Worm (Caenorhabditis elegans): ENCODE data around the gene srj-5.
A peak's percentile ranks its signal among the peaks of the same experiment; 100 is the strongest.

srj-5 gene

DNA sequence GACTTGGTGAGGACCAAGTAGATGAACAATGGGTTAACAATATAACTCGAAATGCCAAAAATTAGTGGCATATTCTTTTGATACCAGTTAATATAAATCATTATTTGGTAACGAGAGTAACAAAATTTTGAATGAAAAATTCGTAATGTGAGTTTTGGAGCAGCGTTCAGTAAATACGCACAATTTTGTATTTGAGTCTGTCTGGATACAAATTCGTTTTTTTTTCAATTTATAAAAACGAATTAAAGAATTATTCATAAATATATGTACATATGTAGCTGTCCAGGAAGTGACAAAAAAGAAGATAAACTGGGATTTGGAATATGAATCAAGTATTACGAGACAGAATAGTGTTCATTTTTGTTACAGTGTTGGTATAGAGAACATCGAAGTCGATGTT, at the start of gene srj-5:
Gene srj-5, minus strand, starts transcription at position 101 of the 400 bp plus-strand sequence.
- TF ChIP-seq nhr-28 (tag; optimal IDR thresholded peaks at IDR 0.05) (no peak), lsy-2 (tag; optimal IDR thresholded peaks at IDR 0.05) (no peak), lin-32 (GFP tag; optimal IDR thresholded peaks at IDR 0.05) (no peak), mep-1 (tag; optimal IDR thresholded peaks at IDR 0.05) (no peak), ham-2 (GFP tag; optimal IDR thresholded peaks at IDR 0.05) (no peak), unc-62 (GFP tag; optimal IDR thresholded peaks at IDR 0.05) (no peak), sem-2 (GFP tag; optimal IDR thresholded peaks at IDR 0.05) (no peak), drap-1 (GFP tag; optimal IDR thresholded peaks at IDR 0.05) (no peak), ceh-39 (tag; optimal IDR thresholded peaks at IDR 0.05) (no peak), mab-5 (tag; optimal IDR thresholded peaks at IDR 0.05) (no peak), nhr-237 (tag; optimal IDR thresholded peaks at IDR 0.05) (no peak), unc-120 (tag; optimal IDR thresholded peaks at IDR 0.05; ENCODE audit: poor library complexity, severe bottlenecking) (no peak), zip-8 (tag; optimal IDR thresholded peaks at IDR 0.05) (no peak), bed-3 (GFP tag; optimal IDR thresholded peaks at IDR 0.05) (no peak), M03D4.4 (tag; optimal IDR thresholded peaks at IDR 0.05) (no peak), ceh-43 (GFP tag; optimal IDR thresholded peaks at IDR 0.05) (no peak), ztf-11 (tag; optimal IDR thresholded peaks at IDR 0.05) (no peak)

DNA sequence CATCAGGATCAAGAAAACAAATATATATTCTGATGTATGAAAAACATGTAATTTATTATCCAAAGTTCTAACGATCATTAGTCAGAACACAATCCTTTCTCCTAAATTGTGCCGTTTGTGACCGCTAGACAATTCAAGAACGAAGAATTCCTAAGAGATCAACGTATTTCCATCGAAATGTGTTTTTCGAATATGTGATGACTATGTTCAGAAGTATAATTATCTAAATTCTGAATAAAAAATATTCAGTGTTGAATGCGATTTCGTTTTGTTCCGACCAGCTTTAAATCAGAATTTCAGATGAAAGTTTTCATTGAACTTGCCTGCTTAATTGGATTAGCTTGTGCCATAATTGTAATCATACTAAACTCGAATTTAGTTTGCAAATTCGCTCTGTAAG, 49.4 kb upstream of the srj-5 start, which contains the start of gene srbc-37:
Gene srbc-37, plus strand, starts transcription at position 301 of the 400 bp plus-strand sequence.
- no peak for TF ChIP-seq mab-5 (tag; optimal IDR thresholded peaks at IDR 0.05)
- no peak for TF ChIP-seq M03D4.4 (tag; optimal IDR thresholded peaks at IDR 0.05)
- TF ChIP-seq ceh-39 (tag; optimal IDR thresholded peaks at IDR 0.05): no peak
- no peak for TF ChIP-seq unc-39 (tag; optimal IDR thresholded peaks at IDR 0.05)
- TF ChIP-seq nhr-237 (tag; optimal IDR thresholded peaks at IDR 0.05): no peak
- no peak for TF ChIP-seq snpc-4 (tag; optimal IDR thresholded peaks at IDR 0.05)
- no peak for TF ChIP-seq unc-120 (tag; optimal IDR thresholded peaks at IDR 0.05; ENCODE audit: poor library complexity, severe bottlenecking)
- no peak for TF ChIP-seq flh-1 (GFP tag; optimal IDR thresholded peaks at IDR 0.05)
- TF ChIP-seq mep-1 (tag; optimal IDR thresholded peaks at IDR 0.05): no peak
- no peak for TF ChIP-seq lin-13 (tag; optimal IDR thresholded peaks at IDR 0.05)
- TF ChIP-seq ceh-43 (GFP tag; optimal IDR thresholded peaks at IDR 0.05): no peak
- TF ChIP-seq sem-2 (GFP tag; optimal IDR thresholded peaks at IDR 0.05): no peak
- no peak for TF ChIP-seq tbx-8 (GFP tag; optimal IDR thresholded peaks at IDR 0.05)
- TF ChIP-seq bed-3 (GFP tag; optimal IDR thresholded peaks at IDR 0.05): no peak
- no peak for TF ChIP-seq nhr-76 (tag; optimal IDR thresholded peaks at IDR 0.05)

DNA sequence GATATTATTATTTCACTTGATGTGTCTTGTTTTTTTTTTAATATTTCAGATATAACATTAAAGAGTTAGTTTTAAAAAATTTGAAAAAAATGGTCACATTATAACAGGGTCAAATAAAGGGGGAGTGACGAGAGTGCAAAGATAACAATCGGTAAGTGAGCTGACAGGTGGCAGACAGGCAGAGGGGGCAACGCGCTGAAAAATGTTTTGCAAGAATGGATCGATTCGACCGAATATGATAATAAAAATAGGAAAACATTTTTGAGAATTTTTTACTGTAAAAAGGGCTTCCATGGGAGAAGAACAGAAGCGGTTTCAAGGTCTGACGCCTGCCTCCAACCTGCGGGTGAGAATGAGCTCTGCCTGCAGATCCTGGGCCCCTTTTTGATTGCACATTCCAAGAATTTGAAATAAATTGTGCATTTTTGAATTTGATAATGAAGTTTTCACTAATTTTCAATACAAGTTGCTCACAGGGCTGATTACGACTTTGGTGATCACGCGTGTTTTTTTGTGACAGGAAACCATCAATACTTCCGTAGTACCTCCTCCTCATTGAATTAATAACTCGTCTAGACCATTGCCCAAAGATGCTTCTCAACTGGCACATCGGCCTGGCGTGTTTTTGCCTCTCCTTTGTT, 46.8 kb upstream of the srj-5 start, which contains the start of the genes ugt-29 and srx-5:
Gene ugt-29, minus strand, starts transcription at position 101 of the 641 bp plus-strand sequence.
Gene srx-5, plus strand, starts transcription at position 591 of the 641 bp plus-strand sequence.
- TF ChIP-seq unc-39 (tag; optimal IDR thresholded peaks at IDR 0.05) (no peak), flh-1 (GFP tag; optimal IDR thresholded peaks at IDR 0.05) (no peak), drap-1 (GFP tag; optimal IDR thresholded peaks at IDR 0.05) (no peak), ham-2 (GFP tag; optimal IDR thresholded peaks at IDR 0.05) (no peak), sptf-1 (tag; optimal IDR thresholded peaks at IDR 0.05) (no peak), ceh-43 (GFP tag; optimal IDR thresholded peaks at IDR 0.05) (no peak), elt-3 (tag; optimal IDR thresholded peaks at IDR 0.05) (no peak), M03D4.4 (tag; optimal IDR thresholded peaks at IDR 0.05) (no peak), mab-5 (tag; optimal IDR thresholded peaks at IDR 0.05) (no peak), lin-13 (tag; optimal IDR thresholded peaks at IDR 0.05) (no peak), mls-2 (tag; optimal IDR thresholded peaks at IDR 0.05) (no peak), hlh-1 (tag; optimal IDR thresholded peaks at IDR 0.05) (no peak), ceh-83 (GFP tag; optimal IDR thresholded peaks at IDR 0.05) (no peak), unc-62 (GFP tag; optimal IDR thresholded peaks at IDR 0.05) (no peak), nhr-28 (tag; optimal IDR thresholded peaks at IDR 0.05) (no peak), ztf-11 (tag; optimal IDR thresholded peaks at IDR 0.05) (no peak), tbx-8 (GFP tag; optimal IDR thresholded peaks at IDR 0.05) (no peak), nhr-76 (tag; optimal IDR thresholded peaks at IDR 0.05) (no peak), blmp-1 (tag; optimal IDR thresholded peaks at IDR 0.05) (no peak)

DNA sequence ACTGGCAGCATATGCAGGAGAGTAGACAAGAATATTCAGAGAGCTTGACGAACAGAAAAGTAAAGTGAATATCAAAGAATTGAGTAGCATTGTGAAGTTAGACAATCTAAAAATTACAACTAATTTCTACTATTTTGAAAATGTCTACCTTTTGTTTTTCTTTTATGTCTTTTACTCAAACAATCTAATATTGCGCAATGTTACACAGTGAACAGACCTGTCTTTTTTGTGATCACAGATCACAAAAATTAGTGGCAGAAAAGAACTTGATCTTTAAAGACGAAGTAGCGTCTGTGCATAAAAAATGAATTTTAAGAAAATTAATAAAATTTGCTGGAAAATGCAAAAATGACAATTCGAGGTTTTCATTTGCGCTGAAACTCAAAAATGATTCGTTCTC, 46.2 kb upstream of the srj-5 start:
- TF ChIP-seq nhr-12 (tag; optimal IDR thresholded peaks at IDR 0.05) (no peak), pha-4 (tag; optimal IDR thresholded peaks at IDR 0.05) (no peak), sem-2 (GFP tag; optimal IDR thresholded peaks at IDR 0.05) (no peak), zip-8 (tag; optimal IDR thresholded peaks at IDR 0.05) (peak; percentile 74)

DNA sequence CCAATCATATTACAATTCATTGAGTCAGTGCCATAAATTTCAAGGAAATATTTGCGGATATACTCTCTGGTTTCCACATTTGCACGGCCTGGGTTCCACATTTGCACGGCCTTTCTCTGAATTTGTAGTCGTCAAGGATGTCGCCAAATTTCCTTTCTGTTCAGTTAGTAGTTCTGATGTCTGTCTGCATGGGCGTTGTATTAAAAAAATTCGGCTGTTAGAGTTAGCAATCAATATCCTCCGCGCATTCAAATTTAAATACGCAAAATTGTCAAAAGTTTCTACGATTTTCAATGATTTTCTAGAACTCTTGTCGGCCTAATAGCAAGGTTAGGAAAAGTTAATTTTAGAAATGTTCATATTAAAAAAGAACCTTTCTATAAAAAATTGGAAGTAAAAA, 43.1 kb upstream of the srj-5 start, which contains the start of gene srj-52:
Gene srj-52, minus strand, starts transcription at position 101 of the 400 bp plus-strand sequence.
- TF ChIP-seq unc-39 (tag; optimal IDR thresholded peaks at IDR 0.05) (no peak), flh-1 (GFP tag; optimal IDR thresholded peaks at IDR 0.05) (no peak)

Data from whole organism, mixed stage, embryonic.